Worm (Caenorhabditis elegans) whole organism, mixed stage, embryonic: ENCODE data around the gene D2023.3.

Experiments
- ceh-43 ChIP-seq: fragments of 200-800 bp; sonication (Bioruptor generic); optimal IDR thresholded peaks from 2 replicates; lab custom pipeline; 2018; ENCODE audit warnings: mild to moderate bottlenecking, missing genetic modification characterization, moderate library complexity, missing compliant biosample characterization
- ces-1 ChIP-seq: fragments of 150-350 bp; optimal IDR thresholded peaks from 2 replicates; lab custom pipeline; 2014; ENCODE audit warnings: missing biosample characterization, missing genetic modification reagents, missing genetic modification characterization
- lin-13 ChIP-seq: fragments of 150-350 bp; optimal IDR thresholded peaks from 2 replicates; lab custom pipeline; 2014; ENCODE audit warnings: missing biosample characterization, missing genetic modification characterization
- lsy-2 ChIP-seq: fragments of 150-350 bp; optimal IDR thresholded peaks from 2 replicates; lab custom pipeline; 2014; ENCODE audit warnings: missing biosample characterization, missing genetic modification characterization
- mab-5 ChIP-seq: fragments of 150-350 bp; optimal IDR thresholded peaks from 2 replicates; lab custom pipeline; 2014; ENCODE audit warnings: missing biosample characterization, missing genetic modification characterization
- nhr-76 ChIP-seq: sonication (generic microtip); optimal IDR thresholded peaks from 2 replicates; lab custom pipeline; 2017; ENCODE audit warnings: missing biosample characterization, missing genetic modification characterization
- unc-39 ChIP-seq: fragments of 150-350 bp; optimal IDR thresholded peaks from 2 replicates; lab custom pipeline; 2014; ENCODE audit warnings: missing biosample characterization, missing genetic modification characterization
- unc-62 ChIP-seq: fragments of 150-350 bp; optimal IDR thresholded peaks from 2 replicates; lab custom pipeline; 2014; ENCODE audit warnings: missing biosample characterization, missing genetic modification reagents, missing genetic modification characterization
- ztf-11 ChIP-seq: fragments of 150-350 bp; optimal IDR thresholded peaks from 2 replicates; lab custom pipeline; 2014; ENCODE audit warnings: missing biosample characterization, missing genetic modification characterization

DNA sequence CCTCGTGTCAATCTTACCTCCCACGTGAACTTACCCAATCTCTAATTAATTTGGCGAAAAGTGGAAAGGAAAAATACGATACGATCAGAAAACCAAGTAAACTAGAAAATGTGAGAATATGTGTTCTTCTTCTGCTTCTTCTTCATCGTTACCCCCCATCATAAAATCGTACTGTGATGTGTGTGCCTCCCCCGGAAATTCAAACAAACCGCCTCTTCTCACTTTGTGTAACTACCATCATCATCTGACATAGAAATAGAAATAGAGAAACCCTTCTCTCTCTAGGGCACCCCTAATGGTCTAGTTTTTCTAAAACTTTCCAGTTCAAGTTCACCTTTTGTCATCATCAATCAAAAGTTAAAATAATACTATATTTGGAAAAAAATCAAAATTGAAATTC lies 45.9 kb upstream of the D2023.3 start:
- TF ChIP-seq ces-1, result no peak
- TF ChIP-seq unc-39 (tag; lab: Kevin White, UChicago), result no peak
- no peak for TF ChIP-seq unc-62 (GFP tag; lab: Kevin White, UChicago)
- no peak for TF ChIP-seq ztf-11 (tag; lab: Kevin White, UChicago)
- no peak for TF ChIP-seq lsy-2 (tag; lab: Kevin White, UChicago)
- no peak for TF ChIP-seq mab-5
- no peak for TF ChIP-seq nhr-76 (tag; lab: Kevin White, UChicago)
- TF ChIP-seq lin-13 (tag; lab: Kevin White, UChicago), result no peak
- no peak for TF ChIP-seq ceh-43 (GFP tag; lab: Kevin White, UChicago)
